Worm (Caenorhabditis elegans) whole organism, L4/young adult: ENCODE measurements around the gene clec-82.

Experiments used
- dao-5 ChIP-seq: sonication (generic microtip); optimal IDR thresholded peaks from 2 replicates; lab custom pipeline; 2016; ENCODE audit warnings: missing genotype, missing genetic modification characterization, moderate library complexity, missing compliant biosample characterization
- him-1 ChIP-seq: sonication (generic microtip); optimal IDR thresholded peaks from 2 replicates; lab custom pipeline; 2016; ENCODE audit warnings: missing genotype, missing genetic modification reagents, missing genetic modification characterization, missing compliant biosample characterization

ce11 chrIV:2820408-2820807, 15.1 kb upstream of the clec-82 start, which contains the start of gene Y54G2A.37:
- no peak for TF ChIP-seq dao-5 (tag; lab: Kevin White, UChicago)
- no peak for TF ChIP-seq him-1 (tag; lab: Kevin White, UChicago)
